Fruit fly (Drosophila melanogaster): Measurements from ENCODE around the gene CG14562.

DNA sequence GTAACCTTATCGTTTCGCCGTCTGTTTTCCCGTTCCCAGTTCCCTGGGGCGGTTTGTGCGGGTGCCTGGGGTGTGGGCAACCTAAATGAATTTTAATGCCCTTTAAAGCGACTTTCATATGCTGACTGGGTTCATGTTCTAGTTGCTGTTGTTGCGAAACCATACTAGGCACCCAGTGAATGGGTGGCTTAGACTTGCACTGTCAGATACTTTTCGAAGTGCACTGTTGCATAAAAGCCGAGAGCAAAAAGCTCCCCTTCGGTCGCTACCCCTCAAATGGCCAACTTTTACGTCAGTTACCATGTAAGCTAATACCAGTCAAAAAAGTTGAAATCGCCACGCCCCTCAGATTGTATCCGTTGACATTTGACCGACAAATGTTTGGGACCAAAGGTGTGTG, 42.5 kb upstream of the CG14562 start:
- TF ChIP-seq EcR (GFP tag; optimal IDR thresholded peaks at IDR 0.05) (no peak), CG14655 (GFP tag; optimal IDR thresholded peaks at IDR 0.05) (no peak), fd96Ca (GFP tag; IDR thresholded peaks at IDR 0.05) (0 out of 3 replicates have a peak, but pooled peaks have one; percentile 20), gl (tag; optimal IDR thresholded peaks at IDR 0.05) (peak; percentile 41), CG8159 (tag; optimal IDR thresholded peaks at IDR 0.05) (no peak)
